Fruit fly (Drosophila melanogaster) whole organism, embryonic: ENCODE measurements around the gene CG34268.

Experiments
- Aef1 ChIP-seq: fragments of 200-800 bp; sonication (Bioruptor generic); IDR thresholded peaks from 3 replicates; pipeline ENCODE4 v1.3.6; 2022; ENCODE audit warnings: missing biosample characterization, missing genetic modification characterization
- Antp ChIP-seq: fragments of 200-800 bp; sonication (Bioruptor generic); optimal IDR thresholded peaks from 3 replicates; lab custom pipeline; 2016; ENCODE audit warnings: missing biosample characterization, missing genetic modification characterization
- Atf3 ChIP-seq: fragments of 200-800 bp; sonication (Bioruptor generic); optimal IDR thresholded peaks from 3 replicates; lab custom pipeline; 2016; ENCODE audit warnings: missing biosample characterization, missing genetic modification characterization
- Bteb2 ChIP-seq: fragments of 200-800 bp; sonication (Bioruptor generic); optimal IDR thresholded peaks from 2 replicates; lab custom pipeline; 2016; ENCODE audit warnings: missing biosample characterization, missing genetic modification characterization
- CG10979 ChIP-seq: fragments of 200-800 bp; sonication (Bioruptor generic); optimal IDR thresholded peaks from 2 replicates; lab custom pipeline; 2018; ENCODE audit warnings: missing biosample characterization, mild to moderate bottlenecking, missing genetic modification characterization, moderate library complexity
- CG11398 ChIP-seq: fragments of 200-800 bp; sonication (Bioruptor generic); optimal IDR thresholded peaks from 2 replicates; lab custom pipeline; 2016; ENCODE audit warnings: missing biosample characterization, missing genetic modification characterization
- CG12219 ChIP-seq: fragments of 200-800 bp; sonication (Bioruptor generic); optimal IDR thresholded peaks from 3 replicates; lab custom pipeline; 2018; ENCODE audit warnings: missing biosample characterization, mild to moderate bottlenecking, missing genetic modification characterization
- CG12659 ChIP-seq: fragments of 200-800 bp; sonication (Bioruptor generic); optimal IDR thresholded peaks from 3 replicates; lab custom pipeline; 2017; ENCODE audit warnings: mild to moderate bottlenecking, missing biosample characterization, missing genetic modification reagents, missing genetic modification characterization
- CG12769 ChIP-seq: fragments of 200-800 bp; sonication (Bioruptor generic); optimal IDR thresholded peaks from 2 replicates; lab custom pipeline; 2019; ENCODE audit warnings: missing biosample characterization, mild to moderate bottlenecking, missing genetic modification characterization, moderate library complexity
- CG13123 ChIP-seq: fragments of 200-800 bp; sonication (Bioruptor generic); optimal IDR thresholded peaks from 2 replicates; lab custom pipeline; 2016; ENCODE audit warnings: missing biosample characterization, missing genetic modification characterization
- CG14860 ChIP-seq: fragments of 200-800 bp; sonication (Bioruptor generic); IDR thresholded peaks from 3 replicates; pipeline ENCODE4 v1.3.6; 2022; ENCODE audit warnings: missing biosample characterization, missing genetic modification characterization; ENCODE audit not compliant: partially characterized antibody
- CG1603 ChIP-seq: fragments of 200-800 bp; sonication (Bioruptor generic); optimal IDR thresholded peaks from 2 replicates; lab custom pipeline; 2019; ENCODE audit warnings: missing biosample characterization, mild to moderate bottlenecking, missing genetic modification characterization, moderate library complexity
- CG1647 ChIP-seq: fragments of 200-800 bp; sonication (Bioruptor generic); optimal IDR thresholded peaks from 3 replicates; lab custom pipeline; 2016; ENCODE audit warnings: missing biosample characterization, missing genetic modification characterization
- CG17802 ChIP-seq: fragments of 200-800 bp; sonication (Bioruptor generic); optimal IDR thresholded peaks from 2 replicates; lab custom pipeline; 2018; ENCODE audit warnings: missing biosample characterization, mild to moderate bottlenecking, missing genetic modification characterization, moderate library complexity
- CG17912 ChIP-seq: fragments of 200-800 bp; sonication (Bioruptor generic); optimal IDR thresholded peaks from 2 replicates; lab custom pipeline; 2018; ENCODE audit warnings: missing biosample characterization, mild to moderate bottlenecking, missing genetic modification characterization
- CG18011 ChIP-seq: fragments of 200-800 bp; sonication (Bioruptor generic); optimal IDR thresholded peaks from 2 replicates; lab custom pipeline; 2017; ENCODE audit warnings: missing biosample characterization, missing genetic modification characterization, mild to moderate bottlenecking, moderate library complexity, missing genotype
- CG2116 ChIP-seq: fragments of 200-800 bp; sonication (Bioruptor generic); optimal IDR thresholded peaks from 3 replicates; lab custom pipeline; 2018; ENCODE audit warnings: missing biosample characterization, mild to moderate bottlenecking, missing genetic modification characterization
- CG31224 ChIP-seq: fragments of 200-800 bp; sonication (Bioruptor generic); IDR thresholded peaks from 2 replicates; pipeline ENCODE4 v1.3.6; 2022; ENCODE audit warnings: missing biosample characterization, missing genetic modification characterization
- CG33557 ChIP-seq: fragments of 200-800 bp; sonication (Bioruptor generic); optimal IDR thresholded peaks from 2 replicates; lab custom pipeline; 2019; ENCODE audit warnings: missing biosample characterization, mild to moderate bottlenecking, missing genetic modification characterization, moderate library complexity
- CG6791 ChIP-seq: fragments of 200-800 bp; sonication (Bioruptor generic); IDR thresholded peaks from 3 replicates; pipeline ENCODE4 v1.3.6; 2022; ENCODE audit warnings: missing biosample characterization, missing genetic modification characterization; ENCODE audit not compliant: partially characterized antibody
- CG7357 ChIP-seq: fragments of 200-800 bp; sonication (Bioruptor generic); IDR thresholded peaks from 3 replicates; pipeline ENCODE4 v1.3.6; 2022; ENCODE audit warnings: missing biosample characterization, missing genetic modification characterization
- CrebB ChIP-seq: fragments of 200-800 bp; sonication (Bioruptor generic); optimal IDR thresholded peaks from 3 replicates; lab custom pipeline; 2018; ENCODE audit warnings: missing biosample characterization, mild to moderate bottlenecking, missing genetic modification characterization
- Kr ChIP-seq: fragments of 200-800 bp; sonication (Bioruptor generic); optimal IDR thresholded peaks from 2 replicates; lab custom pipeline; 2017; ENCODE audit warnings: missing biosample characterization, mild to moderate bottlenecking, missing genetic modification characterization
- MBD-R2 ChIP-seq: fragments of 200-800 bp; sonication (Bioruptor generic); IDR thresholded peaks from 2 replicates; pipeline ENCODE4 v1.3.6; 2022; ENCODE audit warnings: missing biosample characterization, missing genetic modification characterization
- Neu2 ChIP-seq: fragments of 200-800 bp; sonication (Bioruptor generic); optimal IDR thresholded peaks from 3 replicates; lab custom pipeline; 2016; ENCODE audit warnings: missing biosample characterization, missing genetic modification characterization, borderline replicate concordance
- Rfx ChIP-seq: fragments of 200-800 bp; sonication (Bioruptor generic); IDR thresholded peaks from 2 replicates; pipeline ENCODE4 v1.3.6; 2022; ENCODE audit warnings: missing biosample characterization, missing genetic modification characterization
- Sin3A ChIP-seq: fragments of >200 bp; optimal IDR thresholded peaks from 2 replicates; lab custom pipeline; 2018
- Sox100B ChIP-seq: fragments of 200-800 bp; sonication (Bioruptor generic); optimal IDR thresholded peaks from 3 replicates; lab custom pipeline; 2018; ENCODE audit warnings: missing biosample characterization, mild to moderate bottlenecking, missing genetic modification characterization
- amos ChIP-seq: fragments of 200-800 bp; sonication (Bioruptor generic); IDR thresholded peaks from 2 replicates; pipeline ENCODE4 v1.3.6; 2022; ENCODE audit warnings: missing biosample characterization, missing genetic modification characterization; ENCODE audit not compliant: partially characterized antibody
- bsh ChIP-seq, 2 experiments: fragments of 200-800 bp; sonication (Bioruptor generic); optimal IDR thresholded peaks; 2 replicates each; lab custom pipeline; 2017 to 2018; ENCODE audit warnings: mild to moderate bottlenecking in 2 of 2, missing biosample characterization in 2 of 2, missing genetic modification characterization in 2 of 2, moderate library complexity in 1 of 2
- btn ChIP-seq: fragments of 200-800 bp; sonication (Bioruptor generic); optimal IDR thresholded peaks from 2 replicates; lab custom pipeline; 2016; ENCODE audit warnings: missing biosample characterization, missing genetic modification characterization
- chif ChIP-seq, 2 experiments: fragments of 200-800 bp; sonication (Bioruptor generic); optimal IDR thresholded peaks; 3 replicates each; lab custom pipeline; 2016; ENCODE audit warnings: missing biosample characterization in 2 of 2, missing genetic modification characterization in 2 of 2
- croc ChIP-seq: fragments of 200-800 bp; sonication (Bioruptor generic); conservative IDR thresholded peaks from 3 replicates; pipeline ENCODE4 v1.3.6; 2022; ENCODE audit warnings: missing biosample characterization, missing genetic modification characterization
- dan ChIP-seq: fragments of 200-800 bp; sonication (Bioruptor generic); IDR thresholded peaks from 2 replicates; pipeline ENCODE4 v1.3.6; 2022; ENCODE audit warnings: missing biosample characterization, missing genetic modification characterization
- exex ChIP-seq: fragments of 200-800 bp; sonication (Bioruptor generic); optimal IDR thresholded peaks from 4 replicates; lab custom pipeline; 2018; ENCODE audit warnings: missing biosample characterization, mild to moderate bottlenecking, missing genetic modification characterization, moderate library complexity
- kah ChIP-seq: fragments of 200-800 bp; sonication (Bioruptor generic); optimal IDR thresholded peaks from 2 replicates; lab custom pipeline; 2018; ENCODE audit warnings: missing biosample characterization, mild to moderate bottlenecking, missing genetic modification characterization
- kay ChIP-seq: fragments of 200-800 bp; sonication (Bioruptor generic); optimal IDR thresholded peaks from 2 replicates; lab custom pipeline; 2016; ENCODE audit warnings: missing biosample characterization, missing genetic modification characterization
- knrl ChIP-seq: fragments of 200-800 bp; sonication (Bioruptor generic); IDR thresholded peaks from 3 replicates; pipeline ENCODE4 v1.3.6; 2022; ENCODE audit warnings: missing biosample characterization, missing genetic modification characterization; ENCODE audit not compliant: partially characterized antibody
- lmd ChIP-seq: fragments of 200-800 bp; sonication (Bioruptor generic); IDR thresholded peaks from 2 replicates; pipeline ENCODE4 v1.3.6; 2022; ENCODE audit warnings: missing biosample characterization, missing genetic modification characterization
- mam ChIP-seq: fragments of 200-800 bp; sonication (Bioruptor generic); optimal IDR thresholded peaks from 3 replicates; lab custom pipeline; 2016; ENCODE audit warnings: missing biosample characterization, missing genetic modification characterization
- peb ChIP-seq: fragments of 200-800 bp; sonication (Bioruptor generic); IDR thresholded peaks from 2 replicates; pipeline ENCODE4 v1.3.6; 2022; ENCODE audit warnings: missing biosample characterization, missing genetic modification characterization
- pzg ChIP-seq: fragments of 200-800 bp; sonication (Bioruptor generic); optimal IDR thresholded peaks from 3 replicates; lab custom pipeline; 2018; ENCODE audit warnings: missing biosample characterization, mild to moderate bottlenecking, missing genetic modification characterization, moderate library complexity
- seq ChIP-seq: fragments of 200-800 bp; sonication (Bioruptor generic); IDR thresholded peaks from 2 replicates; pipeline ENCODE4 v1.3.6; 2022; ENCODE audit warnings: missing biosample characterization, missing genetic modification characterization
- sisA ChIP-seq: fragments of 200-800 bp; sonication (Bioruptor generic); IDR thresholded peaks from 2 replicates; pipeline ENCODE4 v1.3.6; 2022; ENCODE audit warnings: missing biosample characterization, missing genetic modification characterization
- slp2 ChIP-seq: fragments of 200-800 bp; sonication (Bioruptor generic); optimal IDR thresholded peaks from 2 replicates; lab custom pipeline; 2016; ENCODE audit warnings: missing biosample characterization, missing genetic modification characterization
- so ChIP-seq: fragments of 200-800 bp; sonication (Bioruptor generic); IDR thresholded peaks from 3 replicates; pipeline ENCODE4 v1.3.6; 2022; ENCODE audit warnings: missing biosample characterization, missing genetic modification characterization
- sqz ChIP-seq: fragments of 200-800 bp; sonication (Bioruptor generic); optimal IDR thresholded peaks from 3 replicates; lab custom pipeline; 2018; ENCODE audit warnings: missing biosample characterization, mild to moderate bottlenecking, missing genetic modification characterization
- tio ChIP-seq: fragments of 200-800 bp; sonication (Bioruptor generic); optimal IDR thresholded peaks from 2 replicates; lab custom pipeline; 2017; ENCODE audit warnings: missing biosample characterization, missing genetic modification characterization, inconsistent platforms
- zen ChIP-seq: fragments of 200-800 bp; sonication (Bioruptor generic); optimal IDR thresholded peaks from 3 replicates; lab custom pipeline; 2018; ENCODE audit warnings: missing biosample characterization, mild to moderate bottlenecking, missing genetic modification characterization, moderate library complexity
- zen2 ChIP-seq: fragments of 200-800 bp; sonication (Bioruptor generic); IDR thresholded peaks from 3 replicates; pipeline ENCODE4 v1.3.6; 2022; ENCODE audit warnings: missing biosample characterization, missing genetic modification characterization; ENCODE audit not compliant: partially characterized antibody

CG34268 gene

DNA sequence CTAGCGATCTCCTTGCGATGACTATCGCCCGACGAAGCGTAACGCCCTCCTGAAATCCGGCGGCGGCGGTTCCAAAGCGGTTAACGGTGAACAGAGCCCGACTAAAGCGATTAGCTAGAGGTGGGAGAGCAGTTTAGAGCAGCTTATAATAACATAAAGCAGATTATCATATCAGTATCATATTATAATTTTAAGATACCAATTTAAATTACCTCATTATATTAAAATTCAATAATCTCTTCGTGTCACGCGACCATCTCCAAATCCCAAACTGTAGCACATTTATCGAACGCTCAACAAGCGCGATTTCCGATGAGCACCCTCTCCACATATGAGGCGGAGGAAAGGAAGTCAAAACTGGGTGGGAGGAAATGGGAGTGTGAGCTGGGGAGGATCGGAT is 33.0 kb downstream of the CG34268 start (continued):
- TF ChIP-seq CG12219 (GFP tag; lab: Kevin White, UChicago) (no peak), knrl (GFP tag; lab: Robert Waterston, UW) (peak; percentile 9; the same call in 1 of the 3 replicates), CG7357 (GFP tag; lab: Robert Waterston, UW) (no peak), Aef1 (GFP tag; lab: Robert Waterston, UW) (no peak), CG17912 (GFP tag; lab: Kevin White, UChicago) (no peak), Neu2 (no peak), amos (GFP tag; lab: Robert Waterston, UW) (peak; percentile 22; the same call in 1 of the 2 replicates), dan (no peak), kah (GFP tag; lab: Kevin White, UChicago) (no peak), CG12769 (tag; lab: Kevin White, UChicago) (peak; percentile 10), MBD-R2 (GFP tag; lab: Robert Waterston, UW) (no peak), sisA (0 out of 2 replicates have a peak, but pooled peaks have one; percentile 14), CG18011 (GFP tag; lab: Kevin White, UChicago) (no peak), zen2 (GFP tag; lab: Robert Waterston, UW) (no peak), CG33557 (no peak), exex (tag; lab: Kevin White, UChicago) (no peak), chif (GFP tag; optimal IDR thresholded peaks at IDR 0.05; lab: Kevin White, UChicago) (no peak), Bteb2 (GFP tag; lab: Kevin White, UChicago) (no peak), tio (no peak), CG12659 (GFP tag; lab: Kevin White, UChicago) (no peak), croc (peak; percentile 16; the same call in 1 of the 3 replicates), zen (tag; lab: Kevin White, UChicago) (no peak), Sox100B (no peak), CG31224 (no peak), CG17802 (tag; lab: Kevin White, UChicago) (no peak), CG11398 (GFP tag; lab: Kevin White, UChicago) (no peak), seq (GFP tag; lab: Robert Waterston, UW) (0 out of 2 replicates have a peak, but pooled peaks have one; percentile 11), lmd (GFP tag; lab: Robert Waterston, UW) (0 out of 2 replicates have a peak, but pooled peaks have one; percentile 47), CG13123 (GFP tag; lab: Kevin White, UChicago) (no peak), mam (no peak), bsh (GFP tag; optimal IDR thresholded peaks at IDR 0.05; lab: Kevin White, UChicago) (peak in 1 of 2 experiments; percentile 55), Sin3A (lab: Kevin White, UChicago) (no peak), slp2 (GFP tag; lab: Kevin White, UChicago) (no peak), kay (GFP tag; lab: Kevin White, UChicago) (no peak), CG6791 (GFP tag; lab: Robert Waterston, UW) (no peak), CG1603 (tag; lab: Kevin White, UChicago) (peak; percentile 55), pzg (no peak), CG1647 (GFP tag; lab: Kevin White, UChicago) (no peak), Rfx (GFP tag; lab: Robert Waterston, UW) (peak; percentile 53), Atf3 (GFP tag; lab: Kevin White, UChicago) (no peak), CrebB (tag; lab: Kevin White, UChicago) (no peak), Antp (GFP tag; lab: Kevin White, UChicago) (no peak), sqz (GFP tag; lab: Kevin White, UChicago) (no peak), CG2116 (GFP tag; lab: Kevin White, UChicago) (no peak), so (GFP tag; lab: Robert Waterston, UW) (peak; percentile 65; the same call in 1 of the 3 replicates), CG14860 (GFP tag; lab: Robert Waterston, UW) (no peak; the same call in 2 of the 3 replicates), peb (GFP tag; lab: Robert Waterston, UW) (no peak), btn (GFP tag; lab: Kevin White, UChicago) (no peak), CG10979 (tag; lab: Kevin White, UChicago) (peak; percentile 40), Kr (GFP tag; lab: Kevin White, UChicago) (no peak)
